Worm (Caenorhabditis elegans) whole organism, L4/young adult: ENCODE results near the gene fbxb-104.
"Not testable (repeated sequence)": the region's sequence is repeated elsewhere in the genome, so short reads cannot be mapped to it uniquely, and the experiment has no call there.

Source experiments
- W03F9.2 ChIP-seq: fragments of 150-350 bp; optimal IDR thresholded peaks from 2 replicates; lab custom pipeline; 2014; ENCODE audit warnings: missing biosample characterization, missing genetic modification characterization
- dao-5 ChIP-seq: sonication (generic microtip); optimal IDR thresholded peaks from 2 replicates; lab custom pipeline; 2016; ENCODE audit warnings: missing genotype, missing genetic modification characterization, moderate library complexity, missing compliant biosample characterization
- him-1 ChIP-seq: sonication (generic microtip); optimal IDR thresholded peaks from 2 replicates; lab custom pipeline; 2016; ENCODE audit warnings: missing genotype, missing genetic modification reagents, missing genetic modification characterization, missing compliant biosample characterization

The fbxb-104 gene

ce11 chrII:3460048-3460447 lies 17.0 kb downstream of the fbxb-104 start, which contains the start of gene C16C8.7:
C16C8.7 (minus strand) TSS chrII:3460148.
- TF ChIP-seq him-1 (tag; lab: Kevin White, UChicago) (no peak), W03F9.2 (tag; lab: Kevin White, UChicago) (no peak), dao-5 (tag; lab: Kevin White, UChicago) (no peak)

ce11 chrII:3459199-3459598 lies 17.9 kb downstream of the fbxb-104 start:
- no peak for TF ChIP-seq him-1 (tag; lab: Kevin White, UChicago)
- no peak for TF ChIP-seq dao-5 (tag; lab: Kevin White, UChicago)
- TF ChIP-seq W03F9.2 (tag; lab: Kevin White, UChicago), result no peak

- no peak for TF ChIP-seq dao-5 (tag; lab: Kevin White, UChicago)
- TF ChIP-seq him-1 (tag; lab: Kevin White, UChicago), result no peak
- no peak for TF ChIP-seq W03F9.2 (tag; lab: Kevin White, UChicago)
These were observed 18.9 kb downstream of the fbxb-104 start, which contains the start of the genes C16C8.26 and C16C8.19 for ce11 chrII:3458209-3458608. C16C8.26 (minus strand) TSS chrII:3458309. C16C8.19 (plus strand) TSS chrII:3458487.

- no peak for TF ChIP-seq him-1 (tag; lab: Kevin White, UChicago)
- no peak for TF ChIP-seq W03F9.2 (tag; lab: Kevin White, UChicago)
- no peak for TF ChIP-seq dao-5 (tag; lab: Kevin White, UChicago)
These were observed 23.6 kb downstream of the fbxb-104 start, which contains the start of gene C16C8.11 for ce11 chrII:3453521-3453920. C16C8.11 (plus strand) TSS chrII:3453708.

- TF ChIP-seq him-1 (tag; lab: Kevin White, UChicago), result no peak
- TF ChIP-seq dao-5 (tag; lab: Kevin White, UChicago), result no peak
- no peak for TF ChIP-seq W03F9.2 (tag; lab: Kevin White, UChicago)
These were observed 24.6 kb downstream of the fbxb-104 start, which contains the start of gene C16C8.12 for ce11 chrII:3452421-3452820. C16C8.12 (plus strand) TSS chrII:3452721.

- not testable (repeated sequence) for TF ChIP-seq W03F9.2, dao-5, him-1 (tag; lab: Kevin White, UChicago)
These were observed 27.6 kb downstream of the fbxb-104 start, which contains the start of gene C16C8.14 for ce11 chrII:3449514-3449913. C16C8.14 (plus strand) TSS chrII:3449814.

ce11 chrII:3448776-3449280 lies 28.2 kb downstream of the fbxb-104 start, which contains the start of gene C16C8.25:
C16C8.25 (plus strand) TSS chrII:3449230.
- TF ChIP-seq dao-5 (tag; lab: Kevin White, UChicago), result no peak
- TF ChIP-seq him-1 (tag; lab: Kevin White, UChicago), result no peak

ce11 chrII:3447906-3448305 lies 29.2 kb downstream of the fbxb-104 start, which contains the start of gene C16C8.21:
C16C8.21 (plus strand) TSS chrII:3448206.
- TF ChIP-seq him-1 (tag; lab: Kevin White, UChicago) (no peak), W03F9.2 (tag; lab: Kevin White, UChicago) (no peak), dao-5 (tag; lab: Kevin White, UChicago) (no peak)

ce11 chrII:3446647-3447046 lies 30.4 kb downstream of the fbxb-104 start, which contains the start of the genes C16C8.20 and gldi-6:
C16C8.20 (plus strand) TSS chrII:3446947.
gldi-6 (plus strand) TSS chrII:3446947.
- TF ChIP-seq him-1 (tag; lab: Kevin White, UChicago), result no peak

- no peak for TF ChIP-seq W03F9.2 (tag; lab: Kevin White, UChicago)
- no peak for TF ChIP-seq him-1 (tag; lab: Kevin White, UChicago)
- TF ChIP-seq dao-5 (tag; lab: Kevin White, UChicago), result no peak
These were observed 31.7 kb downstream of the fbxb-104 start, which contains the start of the genes C16C8.5 and C16C8.16 for ce11 chrII:3445285-3445806. C16C8.5 (minus strand) TSS chrII:3445385. C16C8.16 (plus strand) TSS chrII:3445756.

- TF ChIP-seq him-1 (tag; lab: Kevin White, UChicago) (no peak), W03F9.2 (tag; lab: Kevin White, UChicago) (no peak), dao-5 (tag; lab: Kevin White, UChicago) (no peak)
These were observed 32.8 kb downstream of the fbxb-104 start, which contains the start of gene C16C8.4 for ce11 chrII:3444280-3444679. C16C8.4 (minus strand) TSS chrII:3444380.

- no peak for TF ChIP-seq dao-5 (tag; lab: Kevin White, UChicago)
- TF ChIP-seq W03F9.2 (tag; lab: Kevin White, UChicago), result no peak
- TF ChIP-seq him-1 (tag; lab: Kevin White, UChicago), result no peak
These were observed 33.9 kb downstream of the fbxb-104 start, which contains the start of gene C16C8.22 for ce11 chrII:3443154-3443553. C16C8.22 (minus strand) TSS chrII:3443254.

ce11 chrII:3441377-3441776 lies 35.7 kb downstream of the fbxb-104 start, which contains the start of gene C16C8.27:
C16C8.27 (plus strand) TSS chrII:3441677.
- TF ChIP-seq him-1 (tag; lab: Kevin White, UChicago) (no peak), W03F9.2 (tag; lab: Kevin White, UChicago) (no peak), dao-5 (tag; lab: Kevin White, UChicago) (no peak)
